Worm (Caenorhabditis elegans): ENCODE data around the gene T19H5.4.
"Not testable (repeated sequence)": the region's sequence is repeated elsewhere in the genome, so short reads cannot be mapped to it uniquely, and the experiment has no call there.

T19H5.4 gene

ce11 chrII:9461881-9462280 lies 25.3 kb downstream of the T19H5.4 start, which contains the start of gene chil-21:
chil-21 (minus strand) TSS chrII:9461981.
- TF ChIP-seq hlh-26 (GFP tag; conservative IDR thresholded peaks at IDR 0.05); sea-2 (GFP tag; IDR thresholded peaks at IDR 0.05); hmg-20 (GFP tag; IDR thresholded peaks at IDR 0.05): not testable (repeated sequence)

ce11 chrII:9459462-9459861 lies 27.7 kb downstream of the T19H5.4 start, which contains the start of gene R09D1.14:
R09D1.14 (minus strand) TSS chrII:9459562.
- not testable (repeated sequence) for TF ChIP-seq tlf-1 (GFP tag; optimal IDR thresholded peaks at IDR 0.05); efl-1 (GFP tag; optimal IDR thresholded peaks at IDR 0.05); cebp-1 (GFP tag; IDR thresholded peaks at IDR 0.05); cebp-1 (tag; optimal IDR thresholded peaks at IDR 0.05)

DNA sequence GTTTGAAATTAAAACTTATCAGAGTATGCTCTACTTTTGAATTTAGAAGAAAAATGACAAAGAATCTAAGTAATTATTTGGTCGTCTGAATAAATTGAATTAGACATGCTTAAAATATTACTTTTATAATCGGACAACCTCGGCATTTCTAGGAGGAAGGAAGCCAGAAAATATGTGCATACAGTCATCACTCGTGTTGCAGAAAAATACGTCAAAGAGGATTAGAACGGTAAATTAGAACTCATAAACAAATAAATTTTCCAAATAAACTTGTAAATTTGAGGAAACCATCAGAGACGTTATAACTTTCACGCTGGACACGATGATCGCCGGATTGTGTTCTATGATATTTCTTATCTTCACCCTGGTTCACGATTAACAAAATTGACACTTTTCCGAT lies 32.9 kb downstream of the T19H5.4 start, which contains the start of gene chil-19:
Gene chil-19 (minus strand): TSS at position 101 of the 400 bp plus-strand sequence.
- no peak for TF ChIP-seq ceh-40 (GFP tag; IDR thresholded peaks at IDR 0.05)
- no peak for TF ChIP-seq madf-10 (tag; optimal IDR thresholded peaks at IDR 0.05)
- TF ChIP-seq ztf-22 (GFP tag; optimal IDR thresholded peaks at IDR 0.05), result no peak
- TF ChIP-seq Y79H2A.3 (GFP tag; conservative IDR thresholded peaks at IDR 0.05), result no peak
- TF ChIP-seq gei-17 (GFP tag; optimal IDR thresholded peaks at IDR 0.05), result no peak
- TF ChIP-seq nhr-120 (GFP tag; IDR thresholded peaks at IDR 0.05), result no peak
- TF ChIP-seq hlh-12 (tag; optimal IDR thresholded peaks at IDR 0.05), result no peak

DNA sequence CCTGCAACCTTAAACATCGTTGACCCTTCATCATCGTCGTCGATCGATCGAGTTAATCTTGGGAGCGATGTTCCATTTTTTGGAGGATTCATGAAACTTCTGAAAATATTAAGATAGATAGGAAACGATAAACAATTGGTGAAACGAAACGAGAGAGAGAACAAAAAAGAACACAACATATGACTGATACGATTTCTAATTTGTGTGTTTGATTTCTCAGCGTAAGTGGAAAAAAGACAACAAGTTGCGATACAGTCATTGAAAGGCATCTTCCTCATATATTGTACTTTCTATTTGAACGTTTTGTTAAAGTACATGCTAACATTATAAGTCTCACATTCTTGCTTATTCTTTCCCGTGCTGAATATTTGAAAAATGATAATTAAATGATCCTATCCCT lies 35.0 kb downstream of the T19H5.4 start, which contains the start of gene R09D1.12:
Gene R09D1.12 (minus strand): TSS at position 101 of the 400 bp plus-strand sequence.
- not testable (repeated sequence) for TF ChIP-seq aptf-2 (GFP tag; conservative IDR thresholded peaks at IDR 0.05); F57C9.4 (tag; optimal IDR thresholded peaks at IDR 0.05); die-1 (tag; optimal IDR thresholded peaks at IDR 0.05)

DNA sequence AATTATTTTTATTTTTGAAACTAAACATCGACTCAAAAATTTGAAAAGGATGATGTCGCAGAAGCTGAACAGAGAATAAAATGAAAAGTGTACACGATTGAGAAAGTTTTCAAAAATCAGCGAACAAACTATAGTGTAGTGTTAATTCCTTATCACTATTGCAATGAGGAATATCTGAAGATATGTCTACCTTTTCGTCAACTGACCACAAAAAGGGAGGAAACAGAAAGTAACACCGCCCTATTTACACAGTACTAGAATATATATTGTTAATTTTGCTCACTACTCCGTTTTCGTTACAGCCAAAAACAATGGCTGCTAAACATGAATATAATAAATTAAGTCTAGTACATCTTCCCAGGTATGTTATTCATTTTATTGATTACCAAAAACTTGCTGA lies 39.2 kb downstream of the T19H5.4 start, which contains the start of gene chil-18:
Gene chil-18 (plus strand): TSS at position 301 of the 400 bp plus-strand sequence.
- TF ChIP-seq hlh-12 (tag; optimal IDR thresholded peaks at IDR 0.05) (no peak), F39B2.1 (GFP tag; IDR thresholded peaks at IDR 0.05) (no peak), nhr-27 (tag; optimal IDR thresholded peaks at IDR 0.05) (no peak), ama-1 (optimal IDR thresholded peaks at IDR 0.05) (no peak), ama-1 (GFP tag; optimal IDR thresholded peaks at IDR 0.05) (no peak), K12H6.12 (tag; optimal IDR thresholded peaks at IDR 0.05) (no peak)

DNA sequence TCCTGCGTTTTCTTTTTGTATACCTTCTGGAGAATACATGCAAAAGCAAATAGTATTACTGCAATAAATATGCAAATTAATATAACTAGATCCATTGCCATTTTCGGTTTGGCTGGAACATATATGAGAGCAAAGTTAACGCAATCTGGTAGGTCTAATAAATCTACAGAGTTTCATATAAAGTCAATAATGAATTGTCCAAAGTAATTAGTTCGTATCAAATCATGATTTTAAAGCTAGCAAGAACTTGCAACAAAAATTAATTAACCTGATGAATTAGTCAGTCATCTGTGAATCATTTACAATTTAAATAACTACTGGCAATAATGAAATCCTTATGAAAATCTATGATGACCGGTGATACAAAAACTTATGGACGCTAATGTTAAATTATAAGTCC lies 41.8 kb downstream of the T19H5.4 start, which contains the start of gene R09D1.13:
Gene R09D1.13 (minus strand): TSS at position 101 of the 400 bp plus-strand sequence.
- no peak for TF ChIP-seq ceh-100 (GFP tag; IDR thresholded peaks at IDR 0.05)
- no peak for TF ChIP-seq B0019.2 (GFP tag; conservative IDR thresholded peaks at IDR 0.05)
- no peak for TF ChIP-seq somi-1 (GFP tag; optimal IDR thresholded peaks at IDR 0.05)
- no peak for TF ChIP-seq attf-6 (GFP tag; IDR thresholded peaks at IDR 0.05)
- no peak for TF ChIP-seq ceh-27 (GFP tag; optimal IDR thresholded peaks at IDR 0.05)
- TF ChIP-seq unc-62 (GFP tag; optimal IDR thresholded peaks at IDR 0.05), result no peak
- no peak for TF ChIP-seq D2030.7 (GFP tag; IDR thresholded peaks at IDR 0.05)
- TF ChIP-seq sptf-2 (GFP tag; optimal IDR thresholded peaks at IDR 0.05), result no peak
- no peak for TF ChIP-seq tbx-9 (tag; optimal IDR thresholded peaks at IDR 0.05; ENCODE audit: borderline replicate concordance)

Data from whole organism, young adult.